2 fruit fly cellular contexts compared by ENCODE assay signal in genomic region chr2L:7188530-7188996, dm6.
TF ChIP-seq lines count a peak whose summit lies in the region.

No protein-coding gene starts in this region.

TF ChIP-seq in whole organism, embryonic, 481 proteins besides CTCF, POLR2A, EP300 and RAD21 (continued from another document and continues in another):
- TF ChIP-seq CG11398 (GFP tag; optimal IDR thresholded peaks at IDR 0.05; lab: Kevin White, UChicago) (peak; percentile 91), mirr (GFP tag; optimal IDR thresholded peaks at IDR 0.05; lab: Kevin White, UChicago) (peak; percentile 92), crc (GFP tag; optimal IDR thresholded peaks at IDR 0.05; lab: Kevin White, UChicago) (peak; percentile 89), btn (GFP tag; optimal IDR thresholded peaks at IDR 0.05; lab: Kevin White, UChicago) (peak; percentile 91), Deaf1 (tag; optimal IDR thresholded peaks at IDR 0.05; lab: Kevin White, UChicago) (peak; percentile 81), sim (GFP tag; IDR thresholded peaks at IDR 0.05; lab: Robert Waterston, UW) (peak; percentile 94), CG17612 (GFP tag; IDR thresholded peaks at IDR 0.05; lab: Robert Waterston, UW) (peak; percentile 93), CG5180 (GFP tag; optimal IDR thresholded peaks at IDR 0.05; lab: Kevin White, UChicago) (peak; percentile 92), CG11247 (GFP tag; IDR thresholded peaks at IDR 0.05; lab: Robert Waterston, UW) (peak; percentile 97), Camta (GFP tag; optimal IDR thresholded peaks at IDR 0.05; lab: Kevin White, UChicago) (peak; percentile 95), CG3065 (GFP tag; optimal IDR thresholded peaks at IDR 0.05; lab: Kevin White, UChicago) (peak; percentile 93), HmgD (GFP tag; optimal IDR thresholded peaks at IDR 0.05; lab: Kevin White, UChicago) (peak; percentile 86), pros (GFP tag; optimal IDR thresholded peaks at IDR 0.05; lab: Kevin White, UChicago) (peak; percentile 87), CG31224 (GFP tag; IDR thresholded peaks at IDR 0.05; lab: Robert Waterston, UW) (peak; percentile 94), CG8089 (GFP tag; optimal IDR thresholded peaks at IDR 0.05; lab: Kevin White, UChicago) (peak; percentile 94), CG4820 (GFP tag; optimal IDR thresholded peaks at IDR 0.05; lab: Kevin White, UChicago) (peak; percentile 96), chn (GFP tag; optimal IDR thresholded peaks at IDR 0.05; lab: Kevin White, UChicago) (peak; percentile 97), kni (GFP tag; optimal IDR thresholded peaks at IDR 0.05; lab: Kevin White, UChicago) (peak; percentile 97), CG3407 (GFP tag; optimal IDR thresholded peaks at IDR 0.05; lab: Kevin White, UChicago) (peak; percentile 97), CG34376 (GFP tag; optimal IDR thresholded peaks at IDR 0.05; lab: Kevin White, UChicago) (peak; percentile 98), Vsx1 (GFP tag; optimal IDR thresholded peaks at IDR 0.05; lab: Kevin White, UChicago) (peak; percentile 93), CG9215 (GFP tag; IDR thresholded peaks at IDR 0.05; lab: Robert Waterston, UW) (peak; percentile 97), CG4617 (GFP tag; optimal IDR thresholded peaks at IDR 0.05; lab: Kevin White, UChicago; ENCODE audit: borderline replicate concordance) (peak; percentile 95), CG1024 (GFP tag; IDR thresholded peaks at IDR 0.05; lab: Robert Waterston, UW) (peak; percentile 91), CG17829 (tag; optimal IDR thresholded peaks at IDR 0.05; lab: Kevin White, UChicago) (peak; percentile 96), bsh (GFP tag; optimal IDR thresholded peaks at IDR 0.05; lab: Kevin White, UChicago) (peak; percentile 99), BEAF-32 (GFP tag; optimal IDR thresholded peaks at IDR 0.05; lab: Kevin White, UChicago) (peak; percentile 19), CG6254 (GFP tag; optimal IDR thresholded peaks at IDR 0.05; lab: Kevin White, UChicago) (peak; percentile 95), Usf (GFP tag; optimal IDR thresholded peaks at IDR 0.05; lab: Kevin White, UChicago) (peak; percentile 95), ase (GFP tag; IDR thresholded peaks at IDR 0.05; lab: Robert Waterston, UW) (peak; percentile 98), Lpt (GFP tag; optimal IDR thresholded peaks at IDR 0.05; lab: Kevin White, UChicago) (no peak), CG10654 (GFP tag; optimal IDR thresholded peaks at IDR 0.05; lab: Kevin White, UChicago) (peak; percentile 97), Ets97D (GFP tag; optimal IDR thresholded peaks at IDR 0.05; lab: Kevin White, UChicago) (peak; percentile 88), jumu (GFP tag; optimal IDR thresholded peaks at IDR 0.05; lab: Kevin White, UChicago) (peak; percentile 95), CG31388 (GFP tag; optimal IDR thresholded peaks at IDR 0.05; lab: Kevin White, UChicago) (peak; percentile 92), crol (GFP tag; IDR thresholded peaks at IDR 0.05; lab: Robert Waterston, UW) (peak; percentile 99), Sry-δ (GFP tag; optimal IDR thresholded peaks at IDR 0.05; lab: Kevin White, UChicago) (peak; percentile 57), aop (GFP tag; IDR thresholded peaks at IDR 0.05; lab: Robert Waterston, UW) (0 out of 2 replicates have a peak, but pooled peaks have one; percentile 76), D (optimal IDR thresholded peaks at IDR 0.05; lab: Kevin White, UChicago) (no peak), D (GFP tag; optimal IDR thresholded peaks at IDR 0.05; lab: Kevin White, UChicago) (peak; percentile 98), MTF-1 (GFP tag; optimal IDR thresholded peaks at IDR 0.05; lab: Kevin White, UChicago; ENCODE audit: borderline replicate concordance) (peak; percentile 82), ewg (GFP tag; optimal IDR thresholded peaks at IDR 0.05; lab: Kevin White, UChicago) (peak; percentile 96), CG17361 (GFP tag; IDR thresholded peaks at IDR 0.05; lab: Robert Waterston, UW) (peak; percentile 98), gsb (GFP tag; IDR thresholded peaks at IDR 0.05; lab: Robert Waterston, UW) (peak; percentile 95), CG13296 (GFP tag; optimal IDR thresholded peaks at IDR 0.05; lab: Kevin White, UChicago) (peak; percentile 97), CG18262 (tag; optimal IDR thresholded peaks at IDR 0.05; lab: Kevin White, UChicago) (peak; percentile 98), lilli (GFP tag; optimal IDR thresholded peaks at IDR 0.05; lab: Kevin White, UChicago) (peak; percentile 98), emc (GFP tag; optimal IDR thresholded peaks at IDR 0.05; lab: Kevin White, UChicago) (peak; percentile 92), CG4360 (GFP tag; IDR thresholded peaks at IDR 0.05; lab: Robert Waterston, UW) (peak; percentile 81), pan (optimal IDR thresholded peaks at IDR 0.05; lab: Kevin White, UChicago) (no peak), pan (GFP tag; optimal IDR thresholded peaks at IDR 0.05 in 1 of 2, IDR thresholded peaks at IDR 0.05 in 1 of 2) (peak in 1 of 2 experiments; percentile 99), slp2 (GFP tag; optimal IDR thresholded peaks at IDR 0.05; lab: Kevin White, UChicago) (peak; percentile 97), ATbp (GFP tag; optimal IDR thresholded peaks at IDR 0.05; lab: Kevin White, UChicago) (peak; percentile 99), Gug (GFP tag; IDR thresholded peaks at IDR 0.05; lab: Robert Waterston, UW) (peak; percentile 98; the same call in 3 of the 4 replicates), CG3838 (GFP tag; optimal IDR thresholded peaks at IDR 0.05; lab: Kevin White, UChicago) (peak; percentile 93), Gsc (GFP tag; IDR thresholded peaks at IDR 0.05; lab: Robert Waterston, UW) (peak; percentile 96), usp (GFP tag; optimal IDR thresholded peaks at IDR 0.05; lab: Kevin White, UChicago) (no peak), CoRest (tag; optimal IDR thresholded peaks at IDR 0.05; lab: Kevin White, UChicago) (peak; percentile 99), D19A (tag; optimal IDR thresholded peaks at IDR 0.05; lab: Kevin White, UChicago) (peak; percentile 95), Dek (tag; optimal IDR thresholded peaks at IDR 0.05; lab: Kevin White, UChicago) (peak; percentile 97), bigmax (GFP tag; optimal IDR thresholded peaks at IDR 0.05; lab: Kevin White, UChicago) (peak; percentile 55), CG9797 (GFP tag; optimal IDR thresholded peaks at IDR 0.05; lab: Kevin White, UChicago) (peak; percentile 59), Side (GFP tag; optimal IDR thresholded peaks at IDR 0.05; lab: Kevin White, UChicago) (peak; percentile 95), CG8944 (GFP tag; optimal IDR thresholded peaks at IDR 0.05; lab: Kevin White, UChicago) (peak; percentile 95), CG6765 (GFP tag; optimal IDR thresholded peaks at IDR 0.05; lab: Kevin White, UChicago) (peak; percentile 95)

TF ChIP-seq in whole organism, prepupa, 60 proteins besides CTCF, POLR2A, EP300 and RAD21 (continued from another document):
- peak; percentile 100 for TF ChIP-seq net (GFP tag; optimal IDR thresholded peaks at IDR 0.05; lab: Kevin White, UChicago)
- TF ChIP-seq CG4318 (GFP tag; optimal IDR thresholded peaks at IDR 0.05; lab: Kevin White, UChicago) = peak; percentile 100
- TF ChIP-seq CG7368 (GFP tag; optimal IDR thresholded peaks at IDR 0.05; lab: Kevin White, UChicago) = peak; percentile 99
- TF ChIP-seq svp (GFP tag; lab: Kevin White, UChicago) = peak; percentile 100
- peak; percentile 99 for TF ChIP-seq Ets21C (GFP tag; optimal IDR thresholded peaks at IDR 0.05; lab: Kevin White, UChicago)
- TF ChIP-seq CG9139 (GFP tag; optimal IDR thresholded peaks at IDR 0.05; lab: Kevin White, UChicago) = peak; percentile 98
- TF ChIP-seq CG31627 (GFP tag; optimal IDR thresholded peaks at IDR 0.05; lab: Kevin White, UChicago) = peak; percentile 100
- TF ChIP-seq fd85E (GFP tag; optimal IDR thresholded peaks at IDR 0.05; lab: Kevin White, UChicago) = peak; percentile 97
